Fruit fly (Drosophila melanogaster) whole organism, embryonic: Measurements from ENCODE around the gene CG7568.
A peak's percentile ranks its signal among the peaks of the same experiment; 100 is the strongest.

ENCODE experiments used
- Blimp-1 ChIP-seq: fragments of 200-800 bp; sonication (Bioruptor generic); optimal IDR thresholded peaks from 3 replicates; lab custom pipeline; 2018; ENCODE audit warnings: missing biosample characterization, missing genetic modification characterization, mild to moderate bottlenecking, moderate library complexity, missing genetic modification reagents
- BtbVII ChIP-seq: fragments of 200-800 bp; sonication (Bioruptor generic); optimal IDR thresholded peaks from 3 replicates; lab custom pipeline; 2017; ENCODE audit warnings: missing biosample characterization, mild to moderate bottlenecking, missing genetic modification characterization
- CG14050 ChIP-seq: fragments of 200-800 bp; sonication (Bioruptor generic); IDR thresholded peaks from 3 replicates; pipeline ENCODE4 v1.3.6; 2022; ENCODE audit warnings: missing biosample characterization, missing genetic modification characterization
- CG16863 ChIP-seq: fragments of 200-800 bp; sonication (Bioruptor generic); optimal IDR thresholded peaks from 3 replicates; lab custom pipeline; 2016; ENCODE audit warnings: missing biosample characterization, missing genetic modification characterization
- CG31388 ChIP-seq: fragments of 200-800 bp; sonication (Bioruptor generic); optimal IDR thresholded peaks from 2 replicates; lab custom pipeline; 2016; ENCODE audit warnings: missing biosample characterization, missing genetic modification characterization
- CG6175 ChIP-seq: fragments of 200-800 bp; sonication (Bioruptor generic); IDR thresholded peaks from 3 replicates; pipeline ENCODE4 v1.3.6; 2022; ENCODE audit warnings: missing biosample characterization, missing genetic modification characterization
- CG6254 ChIP-seq: fragments of 200-800 bp; sonication (Bioruptor generic); optimal IDR thresholded peaks from 3 replicates; lab custom pipeline; 2017; ENCODE audit warnings: mild to moderate bottlenecking, missing biosample characterization, missing genetic modification reagents, missing genetic modification characterization
- CG6765 ChIP-seq: fragments of 200-800 bp; sonication (Bioruptor generic); optimal IDR thresholded peaks from 3 replicates; lab custom pipeline; 2017; ENCODE audit warnings: missing biosample characterization, mild to moderate bottlenecking, missing genetic modification characterization
- CG8388 ChIP-seq: fragments of 200-800 bp; sonication (Bioruptor generic); optimal IDR thresholded peaks from 2 replicates; lab custom pipeline; 2019; ENCODE audit warnings: missing biosample characterization, mild to moderate bottlenecking, missing genetic modification characterization, moderate library complexity
- CG8478 ChIP-seq: fragments of >200 bp; optimal IDR thresholded peaks from 2 replicates; lab custom pipeline; 2018
- CG8765 ChIP-seq: fragments of 200-800 bp; sonication (Bioruptor generic); IDR thresholded peaks from 2 replicates; pipeline ENCODE4 v1.3.6; 2022; ENCODE audit warnings: missing biosample characterization, missing genetic modification characterization
- CHES-1-like ChIP-seq: fragments of 200-800 bp; sonication (Bioruptor generic); optimal IDR thresholded peaks from 2 replicates; lab custom pipeline; 2016; ENCODE audit warnings: missing biosample characterization, missing genetic modification characterization
- CoRest ChIP-seq: fragments of 200-800 bp; sonication (Bioruptor generic); optimal IDR thresholded peaks from 3 replicates; lab custom pipeline; 2018; ENCODE audit warnings: missing biosample characterization, mild to moderate bottlenecking, missing genetic modification characterization, moderate library complexity
- D19A ChIP-seq: fragments of 200-800 bp; optimal IDR thresholded peaks from 3 replicates; lab custom pipeline; 2019; ENCODE audit warnings: missing biosample characterization, mild to moderate bottlenecking, missing genetic modification characterization, moderate library complexity
- Dad ChIP-seq: fragments of 200-800 bp; sonication (Bioruptor generic); optimal IDR thresholded peaks from 3 replicates; lab custom pipeline; 2016; ENCODE audit warnings: missing biosample characterization, missing genetic modification characterization
- GATAe ChIP-seq: fragments of 200-800 bp; sonication (Bioruptor generic); conservative IDR thresholded peaks from 2 replicates; pipeline ENCODE4 v1.3.6; 2022; ENCODE audit warnings: missing biosample characterization, missing genetic modification characterization
- Gug ChIP-seq: fragments of 200-800 bp; sonication (Bioruptor generic); IDR thresholded peaks from 4 replicates; pipeline ENCODE4 v1.3.6; 2022; ENCODE audit warnings: missing biosample characterization, missing genetic modification characterization
- HmgD ChIP-seq: fragments of 200-800 bp; sonication (Bioruptor generic); optimal IDR thresholded peaks from 3 replicates; lab custom pipeline; 2016; ENCODE audit warnings: missing biosample characterization, missing genetic modification characterization
- Hmx ChIP-seq: fragments of 200-800 bp; sonication (Bioruptor generic); optimal IDR thresholded peaks from 2 replicates; lab custom pipeline; 2016; ENCODE audit warnings: missing biosample characterization, missing genetic modification characterization
- Hr39 ChIP-seq: fragments of >200 bp; optimal IDR thresholded peaks from 2 replicates; lab custom pipeline; 2017
- Mad ChIP-seq: fragments of 200-800 bp; sonication (Bioruptor generic); optimal IDR thresholded peaks from 2 replicates; lab custom pipeline; 2016; ENCODE audit warnings: missing biosample characterization, missing genetic modification characterization
- Ptx1 ChIP-seq: fragments of 200-800 bp; sonication (Bioruptor generic); IDR thresholded peaks from 2 replicates; pipeline ENCODE4 v1.3.6; 2022; ENCODE audit warnings: missing biosample characterization, missing genetic modification characterization
- Rfx ChIP-seq: fragments of 200-800 bp; sonication (Bioruptor generic); IDR thresholded peaks from 2 replicates; pipeline ENCODE4 v1.3.6; 2022; ENCODE audit warnings: missing biosample characterization, missing genetic modification characterization
- Sox100B ChIP-seq: fragments of 200-800 bp; sonication (Bioruptor generic); optimal IDR thresholded peaks from 3 replicates; lab custom pipeline; 2018; ENCODE audit warnings: missing biosample characterization, mild to moderate bottlenecking, missing genetic modification characterization
- Tbp ChIP-seq: fragments of >200 bp; optimal IDR thresholded peaks from 2 replicates; lab custom pipeline; 2018; ENCODE audit warnings: missing biosample characterization, missing genetic modification characterization
- Usf ChIP-seq: fragments of 200-800 bp; sonication (Bioruptor generic); optimal IDR thresholded peaks from 2 replicates; lab custom pipeline; 2017; ENCODE audit warnings: missing genotype, missing biosample characterization, missing genetic modification characterization
- ab ChIP-seq: fragments of 200-800 bp; sonication (Bioruptor generic); optimal IDR thresholded peaks from 2 replicates; lab custom pipeline; 2016; ENCODE audit warnings: missing biosample characterization, missing genetic modification characterization
- ato ChIP-seq: fragments of 200-800 bp; sonication (Bioruptor generic); IDR thresholded peaks from 2 replicates; pipeline ENCODE4 v1.3.6; 2022; ENCODE audit warnings: missing biosample characterization, missing genetic modification characterization; ENCODE audit not compliant: partially characterized antibody
- br ChIP-seq: fragments of >200 bp; optimal IDR thresholded peaks from 2 replicates; lab custom pipeline; 2017
- cas ChIP-seq: fragments of 200-800 bp; sonication (Bioruptor generic); IDR thresholded peaks from 2 replicates; pipeline ENCODE4 v1.3.6; 2022; ENCODE audit warnings: missing biosample characterization, missing genetic modification characterization
- caup ChIP-seq: fragments of 200-800 bp; sonication (Bioruptor generic); optimal IDR thresholded peaks from 3 replicates; lab custom pipeline; 2017; ENCODE audit warnings: missing biosample characterization, mild to moderate bottlenecking, missing genetic modification characterization, moderate library complexity; ENCODE audit not compliant: severe bottlenecking
- chinmo ChIP-seq: fragments of 200-800 bp; sonication (Bioruptor generic); IDR thresholded peaks from 4 replicates; pipeline ENCODE4 v1.3.6; 2022; ENCODE audit warnings: missing biosample characterization, missing genetic modification characterization; ENCODE audit not compliant: partially characterized antibody
- ci ChIP-seq: fragments of 200-800 bp; sonication (Bioruptor generic); IDR thresholded peaks from 3 replicates; pipeline ENCODE4 v1.3.6; 2022; ENCODE audit warnings: missing biosample characterization, missing genetic modification characterization
- da ChIP-seq: fragments of 200-800 bp; sonication (Bioruptor generic); optimal IDR thresholded peaks from 2 replicates; lab custom pipeline; 2016; ENCODE audit warnings: missing biosample characterization, missing genetic modification characterization
- dimm ChIP-seq: fragments of 200-800 bp; sonication (Bioruptor generic); IDR thresholded peaks from 2 replicates; pipeline ENCODE4 v1.3.6; 2022; ENCODE audit warnings: missing biosample characterization, missing genetic modification characterization
- ewg ChIP-seq: fragments of 200-800 bp; sonication (Bioruptor generic); optimal IDR thresholded peaks from 3 replicates; lab custom pipeline; 2017; ENCODE audit warnings: mild to moderate bottlenecking, missing biosample characterization, missing genetic modification reagents, missing genetic modification characterization
- fd96Cb ChIP-seq: fragments of 200-800 bp; sonication (Bioruptor generic); optimal IDR thresholded peaks from 2 replicates; lab custom pipeline; 2018; ENCODE audit warnings: missing biosample characterization, mild to moderate bottlenecking, missing genetic modification characterization, moderate library complexity
- hth ChIP-seq: fragments of >200 bp; optimal IDR thresholded peaks from 2 replicates; lab custom pipeline; 2017; ENCODE audit warnings: inconsistent platforms
- maf-S ChIP-seq: fragments of 200-800 bp; sonication (Bioruptor generic); optimal IDR thresholded peaks from 2 replicates; lab custom pipeline; 2016; ENCODE audit warnings: missing biosample characterization, missing genetic modification characterization
- onecut ChIP-seq: fragments of 200-800 bp; sonication (Bioruptor generic); IDR thresholded peaks from 2 replicates; pipeline ENCODE4 v1.3.6; 2022; ENCODE audit warnings: missing biosample characterization, missing genetic modification characterization
- phol ChIP-seq: fragments of 200-800 bp; sonication (Bioruptor generic); optimal IDR thresholded peaks from 3 replicates; lab custom pipeline; 2018; ENCODE audit warnings: missing biosample characterization, mild to moderate bottlenecking, missing genetic modification characterization, moderate library complexity
- ro ChIP-seq: fragments of 200-800 bp; sonication (Bioruptor generic); IDR thresholded peaks from 2 replicates; pipeline ENCODE4 v1.3.6; 2022; ENCODE audit warnings: missing biosample characterization, missing genetic modification characterization
- sd ChIP-seq: fragments of 200-800 bp; sonication (Bioruptor generic); optimal IDR thresholded peaks from 3 replicates; lab custom pipeline; 2018; ENCODE audit warnings: missing biosample characterization, mild to moderate bottlenecking, missing genetic modification characterization, moderate library complexity
- seq ChIP-seq: fragments of 200-800 bp; sonication (Bioruptor generic); IDR thresholded peaks from 2 replicates; pipeline ENCODE4 v1.3.6; 2022; ENCODE audit warnings: missing biosample characterization, missing genetic modification characterization
- sima ChIP-seq: fragments of 200-800 bp; sonication (Bioruptor generic); optimal IDR thresholded peaks from 2 replicates; lab custom pipeline; 2016; ENCODE audit warnings: missing biosample characterization, missing genetic modification characterization
- sqz ChIP-seq: fragments of 200-800 bp; sonication (Bioruptor generic); optimal IDR thresholded peaks from 3 replicates; lab custom pipeline; 2018; ENCODE audit warnings: missing biosample characterization, mild to moderate bottlenecking, missing genetic modification characterization
- ttk ChIP-seq: fragments of 200-800 bp; sonication (Bioruptor generic); IDR thresholded peaks from 2 replicates; pipeline ENCODE4 v2.1.2; 2022; ENCODE audit warnings: missing biosample characterization, missing genetic modification characterization
- vnd ChIP-seq: fragments of 200-800 bp; sonication (Bioruptor generic); IDR thresholded peaks from 3 replicates; pipeline ENCODE4 v1.3.6; 2022; ENCODE audit warnings: missing biosample characterization, missing genetic modification characterization; ENCODE audit not compliant: partially characterized antibody
- wek ChIP-seq: fragments of 200-800 bp; sonication (Bioruptor generic); optimal IDR thresholded peaks from 3 replicates; lab custom pipeline; 2018; ENCODE audit warnings: missing biosample characterization, mild to moderate bottlenecking, missing genetic modification characterization, moderate library complexity
- zen ChIP-seq: fragments of 200-800 bp; sonication (Bioruptor generic); optimal IDR thresholded peaks from 3 replicates; lab custom pipeline; 2018; ENCODE audit warnings: missing biosample characterization, mild to moderate bottlenecking, missing genetic modification characterization, moderate library complexity
- zen2 ChIP-seq: fragments of 200-800 bp; sonication (Bioruptor generic); IDR thresholded peaks from 3 replicates; pipeline ENCODE4 v1.3.6; 2022; ENCODE audit warnings: missing biosample characterization, missing genetic modification characterization; ENCODE audit not compliant: partially characterized antibody

Gene CG7568

dm6 chr3R:29618515-29619157, 18.0 kb upstream of the CG7568 start, which contains the start of gene CG1907 (continued):
- TF ChIP-seq sima: no peak
- TF ChIP-seq phol (tag; lab: Kevin White, UChicago): peak; percentile 98
- TF ChIP-seq CG8478 (lab: Kevin White, UChicago): no peak
- peak; percentile 89 for TF ChIP-seq Mad (GFP tag; lab: Kevin White, UChicago)
- peak; percentile 21 for TF ChIP-seq HmgD (GFP tag; lab: Kevin White, UChicago)
- TF ChIP-seq Rfx (GFP tag; lab: Robert Waterston, UW): peak; percentile 99
- TF ChIP-seq fd96Cb: peak; percentile 98
- TF ChIP-seq Blimp-1 (GFP tag; lab: Kevin White, UChicago): peak; percentile 97
- TF ChIP-seq ro (GFP tag; lab: Robert Waterston, UW): peak; percentile 95
- no peak for TF ChIP-seq ato (GFP tag; lab: Robert Waterston, UW)
- peak; percentile 96 for TF ChIP-seq Gug (GFP tag; lab: Robert Waterston, UW)
- no peak for TF ChIP-seq Hr39
- TF ChIP-seq CoRest (tag; lab: Kevin White, UChicago): peak; percentile 99
- peak; percentile 78 for TF ChIP-seq CG16863 (GFP tag; lab: Kevin White, UChicago)
- TF ChIP-seq ci (GFP tag; lab: Robert Waterston, UW): peak; percentile 99
- peak; percentile 95 for TF ChIP-seq Usf (GFP tag; lab: Kevin White, UChicago)
- peak; percentile 99 for TF ChIP-seq ttk
- peak; percentile 94 for TF ChIP-seq GATAe (GFP tag; lab: Robert Waterston, UW)
- peak; percentile 97 for TF ChIP-seq CG8388 (GFP tag; lab: Kevin White, UChicago)
- TF ChIP-seq maf-S (GFP tag; lab: Kevin White, UChicago): peak; percentile 74
- peak; percentile 99 for TF ChIP-seq Ptx1
- peak; percentile 95 for TF ChIP-seq onecut (GFP tag; lab: Robert Waterston, UW)
- TF ChIP-seq da (GFP tag; lab: Kevin White, UChicago): no peak
- TF ChIP-seq dimm (GFP tag; lab: Robert Waterston, UW): peak; percentile 95
- TF ChIP-seq CG8765 (GFP tag; lab: Robert Waterston, UW): peak; percentile 97
- no peak for TF ChIP-seq br (lab: Kevin White, UChicago)
- peak; percentile 96 for TF ChIP-seq CG6254 (GFP tag; lab: Kevin White, UChicago)
- TF ChIP-seq wek: peak; percentile 78
- peak; percentile 100 for TF ChIP-seq ewg (GFP tag; lab: Kevin White, UChicago)
- peak; percentile 98 for TF ChIP-seq seq (GFP tag; lab: Robert Waterston, UW)
- peak; percentile 96 for TF ChIP-seq sqz
- TF ChIP-seq CG6175: peak; percentile 96
- TF ChIP-seq ab (GFP tag; lab: Kevin White, UChicago): peak; percentile 71
- TF ChIP-seq zen2: no peak
- TF ChIP-seq caup (GFP tag; lab: Kevin White, UChicago): peak; percentile 99
- peak; percentile 98 for TF ChIP-seq CG6765 (GFP tag; lab: Kevin White, UChicago)
- TF ChIP-seq hth (lab: Kevin White, UChicago): no peak
- TF ChIP-seq cas (GFP tag; lab: Robert Waterston, UW): peak; percentile 96
- no peak for TF ChIP-seq Hmx (GFP tag; lab: Kevin White, UChicago)
- TF ChIP-seq CG31388 (GFP tag; lab: Kevin White, UChicago): peak; percentile 96
- peak; percentile 87 for TF ChIP-seq sd (tag; lab: Kevin White, UChicago)
- peak; percentile 97 for TF ChIP-seq Sox100B (GFP tag; lab: Kevin White, UChicago)
- peak; percentile 98 for TF ChIP-seq CG14050 (GFP tag; lab: Robert Waterston, UW)
- TF ChIP-seq Tbp: no peak
- TF ChIP-seq chinmo: 0 out of 4 replicates have a peak, but pooled peaks have one; percentile 70
- peak; percentile 85 for TF ChIP-seq Dad (GFP tag; lab: Kevin White, UChicago)
- peak; percentile 40; the same call in 1 of the 3 replicates for TF ChIP-seq vnd
- peak; percentile 95 for TF ChIP-seq D19A (tag; lab: Kevin White, UChicago)
- TF ChIP-seq BtbVII: peak; percentile 99
- peak; percentile 98 for TF ChIP-seq zen (tag; lab: Kevin White, UChicago)
- TF ChIP-seq CHES-1-like (GFP tag; lab: Kevin White, UChicago): peak; percentile 60
